Worm (Caenorhabditis elegans): Measurements from ENCODE around the gene ace-1.

DNA sequence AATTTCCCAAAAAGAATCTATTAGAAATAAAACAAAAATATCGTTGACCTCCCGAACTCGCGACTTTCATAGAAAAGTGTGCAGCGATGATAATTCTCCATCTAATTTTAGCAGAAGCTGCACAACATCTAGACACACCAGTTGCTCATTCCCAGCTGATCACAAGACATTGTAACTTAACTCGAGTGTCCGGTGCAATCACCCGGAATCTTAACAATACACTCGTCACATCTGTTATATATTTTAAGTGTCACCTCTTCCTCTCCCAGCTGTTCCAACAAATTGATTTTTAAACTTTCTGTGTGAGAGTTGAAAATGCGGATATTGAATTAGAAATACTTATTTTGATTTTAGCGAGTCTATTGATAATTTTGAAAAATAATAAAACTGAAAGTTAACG is 45.8 kb upstream of the ace-1 start:
- no peak for TF ChIP-seq mab-5 (tag; optimal IDR thresholded peaks at IDR 0.05)
- TF ChIP-seq elt-1 (tag; optimal IDR thresholded peaks at IDR 0.05), result no peak
- no peak for TF ChIP-seq dmd-4 (tag; optimal IDR thresholded peaks at IDR 0.05)
